Worm (Caenorhabditis elegans) whole organism, L2 larva: ENCODE measurements around the gene Y49F6C.7.

ENCODE experiments used
- ZK546.5 ChIP-seq: sonication (generic microtip); optimal IDR thresholded peaks from 2 replicates; lab custom pipeline; 2017; ENCODE audit warnings: missing biosample characterization, missing genetic modification characterization
- ama-1 ChIP-seq: fragments of 150-350 bp; optimal IDR thresholded peaks from 2 replicates; lab custom pipeline; 2018; ENCODE audit warnings: inconsistent platforms
- ceh-82 ChIP-seq: fragments of 150-350 bp; optimal IDR thresholded peaks from 2 replicates; lab custom pipeline; 2014; ENCODE audit warnings: missing biosample characterization, missing genetic modification characterization
- lin-39 ChIP-seq: fragments of 150-350 bp; optimal IDR thresholded peaks from 2 replicates; lab custom pipeline; 2014; ENCODE audit warnings: missing biosample characterization, missing genetic modification reagents, missing genetic modification characterization
- lsy-2 ChIP-seq, 2 experiments: fragments of 150-350 bp in 1 of 2; sonication (generic microtip) in 1 of 2; optimal IDR thresholded peaks; 2 replicates each; lab custom pipeline; 2014 to 2017; ENCODE audit warnings: missing biosample characterization in 2 of 2, missing genetic modification characterization in 2 of 2
- nhr-11 ChIP-seq: fragments of 150-350 bp; optimal IDR thresholded peaks from 2 replicates; lab custom pipeline; 2014; ENCODE audit warnings: missing biosample characterization, missing genetic modification characterization
- nhr-12 ChIP-seq: fragments of 150-350 bp; optimal IDR thresholded peaks from 2 replicates; lab custom pipeline; 2014; ENCODE audit warnings: missing biosample characterization, missing genetic modification characterization
- nhr-237 ChIP-seq: fragments of 150-350 bp; optimal IDR thresholded peaks from 2 replicates; lab custom pipeline; 2014; ENCODE audit warnings: missing biosample characterization, missing genetic modification characterization
- snpc-4 ChIP-seq: fragments of 150-350 bp; optimal IDR thresholded peaks from 2 replicates; lab custom pipeline; 2014; ENCODE audit warnings: missing biosample characterization, missing genetic modification characterization
- unc-55 ChIP-seq: fragments of 150-350 bp; sonication (generic microtip); optimal IDR thresholded peaks from 3 replicates; lab custom pipeline; 2014; ENCODE audit warnings: missing biosample characterization, missing genetic modification reagents, missing genetic modification characterization
- ztf-4 ChIP-seq: fragments of 150-350 bp; optimal IDR thresholded peaks from 2 replicates; lab custom pipeline; 2014; ENCODE audit warnings: missing biosample characterization, missing genetic modification characterization

- TF ChIP-seq ztf-4 (tag; lab: Kevin White, UChicago) (no peak), ceh-82 (tag; lab: Kevin White, UChicago) (no peak), ZK546.5 (tag; lab: Kevin White, UChicago) (no peak), lin-39 (tag; lab: Kevin White, UChicago) (no peak), snpc-4 (tag; lab: Kevin White, UChicago) (no peak), unc-55 (no peak), nhr-12 (tag; lab: Kevin White, UChicago) (no peak), nhr-11 (tag; lab: Kevin White, UChicago) (no peak), nhr-237 (tag; lab: Kevin White, UChicago) (no peak), lsy-2 (tag; optimal IDR thresholded peaks at IDR 0.05; lab: Kevin White, UChicago) (no peak), ama-1 (lab: Kevin White, UChicago) (no peak)
Observed at ce11 chrII:3323179-3323578, 44.8 kb downstream of the Y49F6C.7 start, which contains the start of gene Y46D2A.2.
